Fruit fly (Drosophila melanogaster) whole organism, embryonic: ENCODE measurements around the gene IntS6.

ENCODE experiments used
- Atf3 ChIP-seq: fragments of 200-800 bp; sonication (Bioruptor generic); optimal IDR thresholded peaks from 3 replicates; lab custom pipeline; 2016; ENCODE audit warnings: missing biosample characterization, missing genetic modification characterization
- CG10147 ChIP-seq: fragments of 200-800 bp; sonication (Bioruptor generic); optimal IDR thresholded peaks from 2 replicates; lab custom pipeline; 2019; ENCODE audit warnings: missing biosample characterization, mild to moderate bottlenecking, missing genetic modification characterization, moderate library complexity
- CG10321 ChIP-seq: fragments of 200-800 bp; sonication (Bioruptor generic); IDR thresholded peaks from 2 replicates; pipeline ENCODE4 v1.3.6; 2022; ENCODE audit warnings: missing biosample characterization, missing genetic modification characterization
- CG10366 ChIP-seq: fragments of 200-800 bp; sonication (Bioruptor generic); IDR thresholded peaks from 2 replicates; pipeline ENCODE4 v1.3.6; 2022; ENCODE audit warnings: missing biosample characterization, missing genetic modification characterization
- CG11456 ChIP-seq: fragments of 200-800 bp; sonication (Bioruptor generic); IDR thresholded peaks from 3 replicates; pipeline ENCODE4 v1.3.6; 2022; ENCODE audit warnings: missing biosample characterization, missing genetic modification characterization
- CG11723 ChIP-seq: fragments of 200-800 bp; sonication (Bioruptor generic); optimal IDR thresholded peaks from 2 replicates; lab custom pipeline; 2017; ENCODE audit warnings: missing biosample characterization, mild to moderate bottlenecking, missing genetic modification characterization
- CG12299 ChIP-seq: fragments of 200-800 bp; sonication (Bioruptor generic); optimal IDR thresholded peaks from 2 replicates; lab custom pipeline; 2018; ENCODE audit warnings: missing biosample characterization, mild to moderate bottlenecking, missing genetic modification characterization
- CG12942 ChIP-seq: fragments of 200-800 bp; sonication (Bioruptor generic); optimal IDR thresholded peaks from 3 replicates; lab custom pipeline; 2016; ENCODE audit warnings: missing biosample characterization, missing genetic modification characterization
- CG14014 ChIP-seq: fragments of 200-800 bp; sonication (Bioruptor generic); IDR thresholded peaks from 2 replicates; pipeline ENCODE4 v1.3.6; 2022; ENCODE audit warnings: missing biosample characterization, missing genetic modification characterization
- CG14441 ChIP-seq: fragments of 200-800 bp; sonication (Bioruptor generic); IDR thresholded peaks from 2 replicates; pipeline ENCODE4 v1.3.6; 2022; ENCODE audit warnings: missing biosample characterization, missing genetic modification characterization
- CG16779 ChIP-seq: fragments of 200-800 bp; sonication (Bioruptor generic); IDR thresholded peaks from 2 replicates; pipeline ENCODE4 v1.3.6; 2022; ENCODE audit warnings: missing biosample characterization, missing genetic modification characterization
- CG17359 ChIP-seq: fragments of 200-800 bp; sonication (Bioruptor generic); optimal IDR thresholded peaks from 3 replicates; lab custom pipeline; 2018; ENCODE audit warnings: missing biosample characterization, mild to moderate bottlenecking, missing genetic modification characterization, moderate library complexity
- CG2116 ChIP-seq: fragments of 200-800 bp; sonication (Bioruptor generic); optimal IDR thresholded peaks from 3 replicates; lab custom pipeline; 2018; ENCODE audit warnings: missing biosample characterization, mild to moderate bottlenecking, missing genetic modification characterization
- CG3065 ChIP-seq: fragments of 200-800 bp; sonication (Bioruptor generic); optimal IDR thresholded peaks from 2 replicates; lab custom pipeline; 2016; ENCODE audit warnings: missing biosample characterization, missing genetic modification characterization
- CG32772 ChIP-seq: fragments of 200-800 bp; sonication (Bioruptor generic); IDR thresholded peaks from 2 replicates; pipeline ENCODE4 v1.3.6; 2022; ENCODE audit warnings: missing biosample characterization, missing genetic modification characterization
- CG4282 ChIP-seq: fragments of 200-800 bp; sonication (Bioruptor generic); optimal IDR thresholded peaks from 2 replicates; lab custom pipeline; 2016; ENCODE audit warnings: missing biosample characterization, missing genetic modification characterization
- CG4617 ChIP-seq: fragments of 200-800 bp; sonication (Bioruptor generic); optimal IDR thresholded peaks from 3 replicates; lab custom pipeline; 2016; ENCODE audit warnings: missing biosample characterization, missing genetic modification characterization, borderline replicate concordance
- CG4730 ChIP-seq: fragments of 200-800 bp; sonication (Bioruptor generic); IDR thresholded peaks from 2 replicates; pipeline ENCODE4 v1.3.6; 2022; ENCODE audit warnings: missing biosample characterization, missing genetic modification characterization
- CG5180 ChIP-seq: fragments of 200-800 bp; sonication (Bioruptor generic); optimal IDR thresholded peaks from 3 replicates; lab custom pipeline; 2017; ENCODE audit warnings: missing biosample characterization, missing genetic modification characterization, mild to moderate bottlenecking, moderate library complexity, missing genetic modification reagents
- CG7372 ChIP-seq: fragments of 200-800 bp; sonication (Bioruptor generic); IDR thresholded peaks from 2 replicates; pipeline ENCODE4 v1.3.6; 2022; ENCODE audit warnings: missing biosample characterization, missing genetic modification characterization
- CG7928 ChIP-seq: fragments of 200-800 bp; sonication (Bioruptor generic); optimal IDR thresholded peaks from 2 replicates; lab custom pipeline; 2017; ENCODE audit warnings: missing biosample characterization, mild to moderate bottlenecking, missing genetic modification characterization
- CG9609 ChIP-seq: fragments of 200-800 bp; sonication (Bioruptor generic); optimal IDR thresholded peaks from 3 replicates; lab custom pipeline; 2016; ENCODE audit warnings: missing biosample characterization, missing genetic modification characterization
- D ChIP-seq, 2 experiments: fragments of 200-800 bp in 1 of 2; fragments of >200 bp in 1 of 2; sonication (Bioruptor generic) in 1 of 2; optimal IDR thresholded peaks; 2 replicates in 1 of 2; 3 replicates in 1 of 2; lab custom pipeline; 2017; ENCODE audit warnings: mild to moderate bottlenecking in 1 of 2, missing biosample characterization in 1 of 2, missing genetic modification characterization in 1 of 2, missing genetic modification reagents in 1 of 2
- Dek ChIP-seq: fragments of 200-800 bp; sonication (Bioruptor generic); optimal IDR thresholded peaks from 3 replicates; lab custom pipeline; 2019; ENCODE audit warnings: missing biosample characterization, mild to moderate bottlenecking, missing genetic modification characterization, moderate library complexity
- Dip3 ChIP-seq: fragments of 200-800 bp; sonication (Bioruptor generic); optimal IDR thresholded peaks from 3 replicates; lab custom pipeline; 2016; ENCODE audit warnings: missing biosample characterization, missing genetic modification characterization
- Dll ChIP-seq: fragments of 200-800 bp; sonication (Bioruptor generic); IDR thresholded peaks from 4 replicates; pipeline ENCODE4 v1.3.6; 2022; ENCODE audit warnings: missing biosample characterization, missing genetic modification characterization; ENCODE audit not compliant: partially characterized antibody
- HHEX ChIP-seq: fragments of 200-800 bp; sonication (Bioruptor generic); optimal IDR thresholded peaks from 3 replicates; lab custom pipeline; 2017; ENCODE audit warnings: missing biosample characterization, mild to moderate bottlenecking, missing genetic modification characterization, missing genetic modification reagents
- Hand ChIP-seq: fragments of 200-800 bp; sonication (Bioruptor generic); optimal IDR thresholded peaks from 2 replicates; lab custom pipeline; 2017; ENCODE audit warnings: mild to moderate bottlenecking, missing biosample characterization, missing genetic modification reagents, missing genetic modification characterization
- Jarid2 ChIP-seq: fragments of 200-800 bp; sonication (Bioruptor generic); optimal IDR thresholded peaks from 3 replicates; lab custom pipeline; 2017; ENCODE audit warnings: mild to moderate bottlenecking, missing biosample characterization, missing genetic modification reagents, missing genetic modification characterization
- TFAM ChIP-seq: fragments of 200-800 bp; sonication (Bioruptor generic); optimal IDR thresholded peaks from 2 replicates; lab custom pipeline; 2017; ENCODE audit warnings: missing biosample characterization, missing genetic modification characterization, inconsistent platforms
- Taf1 ChIP-seq: fragments of 200-800 bp; sonication (Bioruptor generic); IDR thresholded peaks from 2 replicates; pipeline ENCODE4 v1.3.6; 2022; ENCODE audit warnings: missing biosample characterization, missing genetic modification characterization
- ab ChIP-seq: fragments of 200-800 bp; sonication (Bioruptor generic); optimal IDR thresholded peaks from 2 replicates; lab custom pipeline; 2016; ENCODE audit warnings: missing biosample characterization, missing genetic modification characterization
- az2 ChIP-seq: fragments of 200-800 bp; sonication (Bioruptor generic); optimal IDR thresholded peaks from 3 replicates; lab custom pipeline; 2016; ENCODE audit warnings: missing biosample characterization, missing genetic modification characterization
- bigmax ChIP-seq: fragments of 200-800 bp; sonication (Bioruptor generic); optimal IDR thresholded peaks from 2 replicates; lab custom pipeline; 2018; ENCODE audit warnings: missing biosample characterization, mild to moderate bottlenecking, missing genetic modification characterization
- dm ChIP-seq: fragments of 200-800 bp; sonication (Bioruptor generic); optimal IDR thresholded peaks from 3 replicates; lab custom pipeline; 2016; ENCODE audit warnings: missing biosample characterization, missing genetic modification characterization
- dmrt99B ChIP-seq: fragments of 200-800 bp; sonication (Bioruptor generic); optimal IDR thresholded peaks from 2 replicates; lab custom pipeline; 2018; ENCODE audit warnings: missing biosample characterization, mild to moderate bottlenecking, missing genetic modification characterization, moderate library complexity
- dysf ChIP-seq: fragments of 200-800 bp; sonication (Bioruptor generic); IDR thresholded peaks from 3 replicates; pipeline ENCODE4 v1.3.6; 2022; ENCODE audit warnings: missing biosample characterization, missing genetic modification characterization
- exex ChIP-seq: fragments of 200-800 bp; sonication (Bioruptor generic); optimal IDR thresholded peaks from 4 replicates; lab custom pipeline; 2018; ENCODE audit warnings: missing biosample characterization, mild to moderate bottlenecking, missing genetic modification characterization, moderate library complexity
- fd102C ChIP-seq: fragments of 200-800 bp; sonication (Bioruptor generic); optimal IDR thresholded peaks from 2 replicates; lab custom pipeline; 2018; ENCODE audit warnings: missing biosample characterization, mild to moderate bottlenecking, missing genetic modification characterization, moderate library complexity
- gt ChIP-seq: fragments of 200-800 bp; sonication (Bioruptor generic); IDR thresholded peaks from 2 replicates; pipeline ENCODE4 v1.3.6; 2022; ENCODE audit warnings: missing biosample characterization, missing genetic modification characterization
- hth ChIP-seq: fragments of >200 bp; optimal IDR thresholded peaks from 2 replicates; lab custom pipeline; 2017; ENCODE audit warnings: inconsistent platforms
- maf-S ChIP-seq: fragments of 200-800 bp; sonication (Bioruptor generic); optimal IDR thresholded peaks from 2 replicates; lab custom pipeline; 2016; ENCODE audit warnings: missing biosample characterization, missing genetic modification characterization
- oc ChIP-seq: fragments of 200-800 bp; sonication (Bioruptor generic); optimal IDR thresholded peaks from 2 replicates; lab custom pipeline; 2018; ENCODE audit warnings: missing biosample characterization, mild to moderate bottlenecking, missing genetic modification characterization, moderate library complexity
- otp ChIP-seq: fragments of 200-800 bp; sonication (Bioruptor generic); IDR thresholded peaks from 3 replicates; pipeline ENCODE4, ENCODE4 v1.3.6; 2022; ENCODE audit warnings: missing biosample characterization, missing genetic modification characterization
- prd ChIP-seq, 3 experiments: fragments of >200 bp in 2 of 3; fragments of 200-800 bp in 1 of 3; sonication (Bioruptor generic) in 1 of 3; optimal IDR thresholded peaks in 2 of 3; IDR thresholded peaks in 1 of 3; 2 replicates in 2 of 3; 3 replicates in 1 of 3; pipeline versions ENCODE4 v1.3.6 to Lab custom; 2017 to 2022; ENCODE audit warnings: missing biosample characterization in 1 of 3, missing genetic modification characterization in 1 of 3
- row ChIP-seq: fragments of 200-800 bp; sonication (Bioruptor generic); IDR thresholded peaks from 3 replicates; pipeline ENCODE4 v1.3.6; 2022; ENCODE audit warnings: missing biosample characterization, missing genetic modification characterization
- sima ChIP-seq: fragments of 200-800 bp; sonication (Bioruptor generic); optimal IDR thresholded peaks from 2 replicates; lab custom pipeline; 2016; ENCODE audit warnings: missing biosample characterization, missing genetic modification characterization
- sna ChIP-seq: fragments of 200-800 bp; sonication (Bioruptor generic); IDR thresholded peaks from 2 replicates; pipeline ENCODE4 v1.3.6; 2022; ENCODE audit warnings: missing biosample characterization, missing genetic modification characterization; ENCODE audit not compliant: partially characterized antibody
- tap ChIP-seq: fragments of 200-800 bp; optimal IDR thresholded peaks from 3 replicates; lab custom pipeline; 2019; ENCODE audit warnings: missing biosample characterization, mild to moderate bottlenecking, missing genetic modification characterization, moderate library complexity
- wdn ChIP-seq: fragments of 200-800 bp; sonication (Bioruptor generic); IDR thresholded peaks from 2 replicates; pipeline ENCODE4 v1.3.6; 2022; ENCODE audit warnings: missing biosample characterization, missing genetic modification characterization

IntS6 gene

dm6 chrX:5724744-5725185 is 22.3 kb downstream of the IntS6 start (continued):
- TF ChIP-seq TFAM (GFP tag; lab: Kevin White, UChicago) = no peak
- no peak for TF ChIP-seq prd (optimal IDR thresholded peaks at IDR 0.05; lab: Kevin White, UChicago)
- TF ChIP-seq prd (GFP tag; IDR thresholded peaks at IDR 0.05; lab: Robert Waterston, UW) = peak; percentile 64
- peak; percentile 52 for TF ChIP-seq dmrt99B (tag; lab: Kevin White, UChicago)
- TF ChIP-seq dm = no peak
- no peak for TF ChIP-seq Atf3
- TF ChIP-seq Hand (GFP tag; lab: Kevin White, UChicago) = no peak
- TF ChIP-seq Dll (GFP tag; lab: Robert Waterston, UW) = no peak
- TF ChIP-seq CG16779 = no peak
- TF ChIP-seq row (GFP tag; lab: Robert Waterston, UW) = peak; percentile 53
- TF ChIP-seq CG32772 (GFP tag; lab: Robert Waterston, UW) = 0 out of 2 replicates have a peak, but pooled peaks have one; percentile 53
- TF ChIP-seq CG9609 (GFP tag; lab: Kevin White, UChicago) = peak; percentile 7
- 0 out of 2 replicates have a peak, but pooled peaks have one; percentile 13 for TF ChIP-seq CG4730 (GFP tag; lab: Robert Waterston, UW)
- no peak for TF ChIP-seq fd102C (GFP tag; lab: Kevin White, UChicago)
- TF ChIP-seq CG10321 (GFP tag; lab: Robert Waterston, UW) = no peak
- peak; percentile 6; the same call in 1 of the 3 replicates for TF ChIP-seq CG11456
- TF ChIP-seq ab = no peak
- peak; percentile 27 for TF ChIP-seq CG2116 (GFP tag; lab: Kevin White, UChicago)
- no peak for TF ChIP-seq CG7372 (GFP tag; lab: Robert Waterston, UW)
- no peak for TF ChIP-seq D (optimal IDR thresholded peaks at IDR 0.05; lab: Kevin White, UChicago)
- TF ChIP-seq D (GFP tag; optimal IDR thresholded peaks at IDR 0.05; lab: Kevin White, UChicago) = peak; percentile 62
- no peak for TF ChIP-seq CG10147 (GFP tag; lab: Kevin White, UChicago)
- TF ChIP-seq CG12299 (tag; lab: Kevin White, UChicago) = no peak
- TF ChIP-seq sima (GFP tag; lab: Kevin White, UChicago) = no peak
- peak; percentile 64 for TF ChIP-seq CG17359
- peak; percentile 73 for TF ChIP-seq CG14441 (GFP tag; lab: Robert Waterston, UW)
- no peak for TF ChIP-seq wdn (GFP tag; lab: Robert Waterston, UW)
- TF ChIP-seq maf-S (GFP tag; lab: Kevin White, UChicago) = no peak
- no peak for TF ChIP-seq bigmax
- peak; percentile 9 for TF ChIP-seq CG5180 (GFP tag; lab: Kevin White, UChicago)
- no peak for TF ChIP-seq hth (lab: Kevin White, UChicago)
- TF ChIP-seq otp = peak; percentile 42; the same call in 1 of the 3 replicates
- no peak for TF ChIP-seq Dek (tag; lab: Kevin White, UChicago)
- TF ChIP-seq HHEX = peak; percentile 28
- no peak for TF ChIP-seq Dip3 (GFP tag; lab: Kevin White, UChicago)
- peak; percentile 43 for TF ChIP-seq az2 (GFP tag; lab: Kevin White, UChicago)
- no peak for TF ChIP-seq oc (tag; lab: Kevin White, UChicago)
- no peak for TF ChIP-seq exex (tag; lab: Kevin White, UChicago)
- TF ChIP-seq dysf (GFP tag; lab: Robert Waterston, UW) = peak; percentile 71
- TF ChIP-seq tap (tag; lab: Kevin White, UChicago) = peak; percentile 44
- no peak for TF ChIP-seq CG4617 (GFP tag; lab: Kevin White, UChicago)
- TF ChIP-seq sna (GFP tag; lab: Robert Waterston, UW) = no peak
- TF ChIP-seq CG12942 (GFP tag; lab: Kevin White, UChicago) = no peak
- TF ChIP-seq CG7928 (GFP tag; lab: Kevin White, UChicago) = no peak
- TF ChIP-seq Taf1 (GFP tag; lab: Robert Waterston, UW) = no peak
- TF ChIP-seq Jarid2 = peak; percentile 22
- TF ChIP-seq CG14014 (GFP tag; lab: Robert Waterston, UW) = peak; percentile 64; the same call in 1 of the 2 replicates
- TF ChIP-seq CG3065 (GFP tag; lab: Kevin White, UChicago) = no peak
- TF ChIP-seq CG4282 (GFP tag; lab: Kevin White, UChicago) = no peak
- peak; percentile 49 for TF ChIP-seq CG11723 (GFP tag; lab: Kevin White, UChicago)
- peak; percentile 26; the same call in 1 of the 2 replicates for TF ChIP-seq gt (GFP tag; lab: Robert Waterston, UW)
- TF ChIP-seq CG10366 = peak; percentile 40; the same call in 1 of the 2 replicates
